Worm (Caenorhabditis elegans): Measurements from ENCODE around the gene ent-4.

DNA sequence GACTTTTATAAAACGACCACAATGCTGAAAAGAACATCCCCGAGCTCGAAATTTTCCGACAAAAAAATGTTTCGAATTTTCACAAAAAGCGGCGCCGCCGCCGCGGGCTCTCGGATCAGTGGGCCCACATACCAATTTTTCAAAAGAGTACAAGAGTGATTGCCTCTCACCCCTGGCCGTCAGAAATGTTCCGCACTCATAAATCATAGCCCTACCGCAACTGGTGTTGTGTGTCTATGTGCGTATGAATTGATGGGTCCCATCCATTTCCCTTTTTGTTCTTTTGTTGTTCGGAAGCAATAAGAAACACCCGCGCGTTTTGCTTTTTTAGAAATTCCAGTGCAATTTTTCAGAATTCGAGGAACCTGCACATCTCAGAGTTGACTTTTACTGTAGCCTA, 32.1 kb upstream of the ent-4 start:
- no peak for TF ChIP-seq tbx-11 (GFP tag; IDR thresholded peaks at IDR 0.05)
- no peak for TF ChIP-seq hmbx-1 (tag; optimal IDR thresholded peaks at IDR 0.05)
- TF ChIP-seq scrt-1 (GFP tag; IDR thresholded peaks at IDR 0.05) = no peak
- no peak for TF ChIP-seq ama-1 (optimal IDR thresholded peaks at IDR 0.05)
- no peak for TF ChIP-seq ets-7 (tag; optimal IDR thresholded peaks at IDR 0.05)
- no peak for TF ChIP-seq hnd-1 (tag; optimal IDR thresholded peaks at IDR 0.05)
- TF ChIP-seq pes-1 (GFP tag; IDR thresholded peaks at IDR 0.05) = no peak
- TF ChIP-seq tra-4 (tag; optimal IDR thresholded peaks at IDR 0.05) = no peak
- TF ChIP-seq tbx-37 (GFP tag; conservative IDR thresholded peaks at IDR 0.05) = no peak
- no peak for TF ChIP-seq sea-1 (GFP tag; conservative IDR thresholded peaks at IDR 0.05)
- TF ChIP-seq aly-1 (tag; optimal IDR thresholded peaks at IDR 0.05) = no peak
